Worm (Caenorhabditis elegans) whole organism, late embryonic: ENCODE results near the gene W04G3.11.

Experiments used
- hlh-8 ChIP-seq: sonication (generic microtip); optimal IDR thresholded peaks from 2 replicates; lab custom pipeline; 2016; ENCODE audit warnings: missing genotype, missing genetic modification characterization, missing compliant biosample characterization
- mec-3 ChIP-seq: sonication (generic microtip); optimal IDR thresholded peaks from 2 replicates; lab custom pipeline; 2016; ENCODE audit warnings: borderline replicate concordance, missing genetic modification characterization, missing compliant biosample characterization
- ref-2 ChIP-seq: sonication (generic microtip); optimal IDR thresholded peaks from 2 replicates; lab custom pipeline; 2016; ENCODE audit warnings: missing genetic modification characterization, missing compliant biosample characterization
- tbx-2 ChIP-seq: sonication (generic microtip); optimal IDR thresholded peaks from 2 replicates; lab custom pipeline; 2016; ENCODE audit warnings: missing genetic modification characterization, missing compliant biosample characterization
- unc-3 ChIP-seq, 2 experiments: fragments of 200-800 bp in 1 of 2; sonication (Bioruptor generic) in 1 of 2; sonication (generic microtip) in 1 of 2; conservative IDR thresholded peaks in 1 of 2; optimal IDR thresholded peaks in 1 of 2; 2 replicates each; pipeline versions ENCODE4 v1.3.6 to Lab custom; 2016 to 2022; ENCODE audit warnings: missing compliant biosample characterization in 2 of 2, missing genetic modification characterization in 2 of 2, missing genetic modification reagents in 1 of 2

W04G3.11 gene

DNA sequence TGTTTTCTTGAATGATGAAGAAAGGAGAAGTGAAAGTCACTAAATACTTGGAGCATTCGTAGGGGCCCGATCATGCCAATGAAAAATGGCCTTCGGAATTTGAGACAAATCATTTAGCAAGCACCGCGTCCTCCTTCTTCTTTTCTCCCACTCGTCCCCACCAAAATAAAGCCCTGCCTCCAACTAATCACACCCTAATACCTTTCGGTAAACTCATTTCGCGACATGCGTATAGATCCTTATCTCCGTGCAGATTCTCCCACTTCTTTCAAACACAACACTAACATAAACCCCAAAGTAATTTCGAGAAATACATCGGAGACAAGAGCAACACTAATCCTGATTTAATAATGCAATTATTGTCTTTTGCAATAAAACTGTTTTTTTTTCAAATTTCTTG lies 48.6 kb downstream of the W04G3.11 start:
- TF ChIP-seq ref-2 (tag; lab: Kevin White, UChicago) (no peak), mec-3 (tag; lab: Kevin White, UChicago) (no peak), unc-3 (GFP tag; conservative IDR thresholded peaks at IDR 0.05; lab: Robert Waterston, UW) (no peak), unc-3 (tag; optimal IDR thresholded peaks at IDR 0.05; lab: Kevin White, UChicago) (no peak), hlh-8 (tag; lab: Kevin White, UChicago) (no peak), tbx-2 (tag; lab: Kevin White, UChicago) (no peak)
